Fruit fly (Drosophila melanogaster) Kc167 (cell line): ENCODE results near the gene CG32298.

ENCODE experiments used
- h ChIP-seq: fragments of >200 bp; optimal IDR thresholded peaks from 3 replicates; lab custom pipeline; 2018; ENCODE audit warnings: missing external identifiers
- psq ChIP-seq: fragments of >200 bp; optimal IDR thresholded peaks from 2 replicates; lab custom pipeline; 2017; ENCODE audit warnings: missing external identifiers
- ttk ChIP-seq: sonication (Bioruptor generic); optimal IDR thresholded peaks from 2 replicates; lab custom pipeline; 2017; ENCODE audit warnings: missing external identifiers

DNA sequence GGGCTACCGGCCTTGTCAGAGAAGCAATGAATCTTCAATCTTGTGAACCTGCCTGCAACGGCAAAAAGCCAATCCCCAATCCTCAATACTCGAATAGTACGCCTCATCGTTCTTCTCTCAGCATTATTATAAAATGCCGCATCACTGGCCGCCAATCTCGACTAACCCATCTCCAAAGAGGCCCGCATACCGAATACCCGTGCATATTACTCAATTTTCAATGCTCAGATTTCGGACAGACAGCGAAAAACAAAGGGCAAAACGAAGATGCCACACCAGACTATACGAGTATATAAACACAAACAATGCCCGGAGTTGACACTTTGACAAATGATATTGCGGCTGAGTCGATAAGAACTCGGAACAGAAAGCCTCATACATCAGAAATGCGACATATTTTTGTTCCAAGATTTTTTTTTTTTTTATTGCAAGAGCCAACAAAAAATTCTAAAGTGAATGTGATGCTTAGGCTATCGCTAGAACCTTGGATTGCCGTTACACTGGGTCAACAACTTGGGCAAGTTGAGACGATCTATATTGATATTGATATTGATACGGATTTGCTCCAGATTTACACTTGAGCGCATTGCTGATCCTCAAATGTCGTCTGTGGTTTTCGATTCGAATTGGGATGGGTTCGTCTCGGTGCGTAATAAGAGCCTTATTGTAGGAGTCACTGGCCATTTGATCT is 2.1 kb upstream of the CG32298 start:
- TF ChIP-seq ttk (lab: Kevin White, UChicago), result no peak
- TF ChIP-seq psq (lab: Kevin White, UChicago), result no peak
- no peak for TF ChIP-seq h
